Worm (Caenorhabditis elegans) whole organism, young adult: ENCODE results near the gene F26D2.3.

Source experiments
- C17E4.6 ChIP-seq: fragments of 200-800 bp; sonication (Bioruptor generic); IDR thresholded peaks from 2 replicates; pipeline ENCODE4 v1.3.6; 2022; ENCODE audit warnings: missing genetic modification reagents, missing genetic modification characterization, missing compliant biosample characterization
- ama-1 ChIP-seq, 3 experiments: fragments of 150-350 bp in 1 of 3; sonication (generic microtip) in 2 of 3; optimal IDR thresholded peaks; 2 replicates each; lab custom pipeline; 2014 to 2018; ENCODE audit warnings: missing biosample characterization in 2 of 3, missing genetic modification characterization in 2 of 3, missing genetic modification reagents in 2 of 3
- bed-1 ChIP-seq: fragments of 200-800 bp; sonication (Bioruptor generic); IDR thresholded peaks from 2 replicates; pipeline ENCODE4 v1.3.6; 2022; ENCODE audit warnings: missing genetic modification reagents, missing genetic modification characterization, missing compliant biosample characterization
- ceh-27 ChIP-seq: fragments of 200-800 bp; sonication (Bioruptor generic); optimal IDR thresholded peaks from 2 replicates; lab custom pipeline; 2018; ENCODE audit warnings: mild to moderate bottlenecking, missing genetic modification characterization, moderate library complexity, missing compliant biosample characterization
- mcd-1 ChIP-seq: fragments of 200-800 bp; sonication (Bioruptor generic); IDR thresholded peaks from 2 replicates; pipeline ENCODE4 v1.3.6; 2022; ENCODE audit warnings: missing genetic modification reagents, missing genetic modification characterization, missing compliant biosample characterization
- nfya-1 ChIP-seq: sonication (generic microtip); optimal IDR thresholded peaks from 2 replicates; lab custom pipeline; 2017; ENCODE audit warnings: antibody characterized with exemption, missing compliant biosample characterization, missing genetic modification characterization, borderline replicate concordance; ENCODE audit not compliant: insufficient read depth
- pha-4 ChIP-seq: fragments of 150-350 bp; sonication (generic microtip); optimal IDR thresholded peaks from 2 replicates; lab custom pipeline; 2014; ENCODE audit warnings: missing biosample characterization, missing genetic modification reagents, missing genetic modification characterization
- unc-62 ChIP-seq: fragments of 150-350 bp; optimal IDR thresholded peaks from 2 replicates; lab custom pipeline; 2014; ENCODE audit warnings: missing biosample characterization, missing genetic modification reagents, missing genetic modification characterization

DNA sequence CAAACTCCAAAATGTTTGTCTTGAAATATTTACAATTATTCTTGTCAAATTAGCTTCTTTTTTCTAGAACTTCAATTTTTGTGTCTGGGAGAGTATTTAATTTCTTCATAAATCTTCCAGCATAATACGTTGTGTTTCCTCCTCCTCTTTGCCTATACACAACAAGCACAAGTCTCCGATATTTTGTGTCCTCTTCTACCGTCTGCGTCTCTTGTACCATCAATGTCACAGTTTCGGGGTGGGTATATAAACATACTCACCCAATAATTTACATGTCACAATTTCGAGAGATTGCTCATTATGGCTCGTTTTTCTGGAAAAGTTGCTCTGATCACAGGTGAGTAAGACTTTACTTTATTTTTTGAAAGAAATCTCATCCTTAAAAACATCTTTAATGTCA lies 29.8 kb downstream of the F26D2.3 start, which contains the start of gene F26D2.15:
- TF ChIP-seq ceh-27 (GFP tag; lab: Kevin White, UChicago), result no peak
- no peak for TF ChIP-seq ama-1 (optimal IDR thresholded peaks at IDR 0.05; lab: Kevin White, UChicago)
- no peak for TF ChIP-seq ama-1 (GFP tag; optimal IDR thresholded peaks at IDR 0.05; lab: Kevin White, UChicago)
- TF ChIP-seq nfya-1 (tag; lab: Kevin White, UChicago), result no peak
- TF ChIP-seq unc-62 (GFP tag; lab: Kevin White, UChicago), result no peak
- TF ChIP-seq mcd-1 (GFP tag; lab: Robert Waterston, UW), result no peak
- TF ChIP-seq bed-1, result no peak
- no peak for TF ChIP-seq C17E4.6 (GFP tag; lab: Robert Waterston, UW)
- TF ChIP-seq pha-4 (tag; lab: Kevin White, UChicago), result no peak
